Fruit fly (Drosophila melanogaster): ENCODE measurements around the gene app.
A peak's percentile ranks its signal among the peaks of the same experiment; 100 is the strongest.

Gene app

DNA sequence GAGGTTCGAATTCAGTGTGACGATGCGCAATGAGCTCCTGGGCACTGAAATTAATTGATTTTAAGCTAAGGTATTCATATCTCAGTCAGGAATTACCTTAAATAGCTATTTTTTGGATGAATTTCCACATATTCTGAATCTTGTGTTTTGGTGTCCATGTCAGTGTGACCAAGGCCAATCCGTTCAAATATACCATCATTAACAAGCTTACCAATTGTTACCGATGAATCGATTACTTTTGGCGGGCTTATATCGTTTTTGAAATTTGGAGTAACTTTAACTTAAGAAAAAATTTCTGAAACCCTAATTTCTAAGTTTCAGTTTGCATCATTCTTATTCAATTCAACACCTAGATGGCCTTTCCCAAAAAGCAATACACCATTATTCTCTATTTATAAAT is 60.8 kb downstream of the app start, which contains the start of gene Tsen54 (continued):
- TF ChIP-seq CG8944 (GFP tag; optimal IDR thresholded peaks at IDR 0.05) (no peak), wek (GFP tag; optimal IDR thresholded peaks at IDR 0.05) (no peak), CG4424 (GFP tag; optimal IDR thresholded peaks at IDR 0.05) (no peak), z (GFP tag; IDR thresholded peaks at IDR 0.05) (no peak), vfl (GFP tag; optimal IDR thresholded peaks at IDR 0.05) (no peak), grau (tag; optimal IDR thresholded peaks at IDR 0.05) (no peak), dati (GFP tag; IDR thresholded peaks at IDR 0.05) (no peak), CG17328 (GFP tag; IDR thresholded peaks at IDR 0.05) (no peak), Mad (GFP tag; optimal IDR thresholded peaks at IDR 0.05) (no peak), lilli (GFP tag; optimal IDR thresholded peaks at IDR 0.05) (no peak), CG9437 (GFP tag; optimal IDR thresholded peaks at IDR 0.05) (peak; percentile 36), corto (GFP tag; optimal IDR thresholded peaks at IDR 0.05) (no peak), abd-A (tag; optimal IDR thresholded peaks at IDR 0.05) (no peak), luna (GFP tag; optimal IDR thresholded peaks at IDR 0.05) (no peak), bcd (GFP tag; optimal IDR thresholded peaks at IDR 0.05) (no peak), Bdp1 (GFP tag; optimal IDR thresholded peaks at IDR 0.05) (no peak), unc-4 (GFP tag; IDR thresholded peaks at IDR 0.05; ENCODE audit: partially characterized antibody) (peak; percentile 80), dimm (GFP tag; IDR thresholded peaks at IDR 0.05) (no peak), Dp (GFP tag; optimal IDR thresholded peaks at IDR 0.05) (peak; percentile 95), Ssrp (tag; optimal IDR thresholded peaks at IDR 0.05) (no peak), Neu2 (GFP tag; optimal IDR thresholded peaks at IDR 0.05; ENCODE audit: borderline replicate concordance) (no peak), caup (GFP tag; optimal IDR thresholded peaks at IDR 0.05; ENCODE audit: severe bottlenecking) (no peak), CG12942 (GFP tag; optimal IDR thresholded peaks at IDR 0.05) (no peak), CG2678 (tag; optimal IDR thresholded peaks at IDR 0.05) (no peak), trh (GFP tag; optimal IDR thresholded peaks at IDR 0.05) (no peak), CG12659 (GFP tag; optimal IDR thresholded peaks at IDR 0.05) (no peak), Tbp (GFP tag; optimal IDR thresholded peaks at IDR 0.05) (no peak), CrebB (tag; optimal IDR thresholded peaks at IDR 0.05) (no peak), Xbp1 (GFP tag; optimal IDR thresholded peaks at IDR 0.05) (no peak)

DNA sequence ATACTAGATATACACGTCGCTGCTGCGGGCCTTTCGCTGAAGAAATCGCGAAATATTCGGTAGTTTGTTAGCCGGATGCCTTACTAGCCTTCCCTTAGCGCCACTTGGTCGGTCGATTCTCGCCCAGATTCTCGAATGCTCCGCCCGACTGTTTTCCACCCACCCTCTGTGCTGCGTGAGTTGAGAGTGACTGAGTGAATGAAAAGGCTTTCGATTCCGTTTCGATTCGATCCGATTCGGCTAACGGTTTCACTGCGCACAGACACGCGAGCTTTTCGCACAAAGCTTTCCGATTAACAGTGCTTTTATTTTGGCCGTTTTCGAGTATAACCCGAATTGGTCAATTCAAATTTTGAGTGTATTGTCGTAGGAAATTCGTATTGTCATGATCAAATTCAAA is 62.9 kb downstream of the app start, which contains the start of gene Ak1:
TSS of gene Ak1 (minus strand) at position 347 of the 400 bp plus-strand sequence.
- no peak; the same call in 1 of the 2 replicates for TF ChIP-seq chm (GFP tag; IDR thresholded peaks at IDR 0.05)
- 0 out of 3 replicates have a peak, but pooled peaks have one; percentile 37 for TF ChIP-seq Dbx (GFP tag; IDR thresholded peaks at IDR 0.05)
- no peak for TF ChIP-seq Ets97D (GFP tag; optimal IDR thresholded peaks at IDR 0.05)
- TF ChIP-seq CG9437 (GFP tag; optimal IDR thresholded peaks at IDR 0.05) = no peak
- no peak for TF ChIP-seq CG10431 (GFP tag; optimal IDR thresholded peaks at IDR 0.05)
- TF ChIP-seq CG14710 (tag; optimal IDR thresholded peaks at IDR 0.05) = no peak
- TF ChIP-seq zf30C (GFP tag; optimal IDR thresholded peaks at IDR 0.05) = no peak
- TF ChIP-seq Bteb2 (GFP tag; optimal IDR thresholded peaks at IDR 0.05) = no peak
- TF ChIP-seq NFAT (GFP tag; IDR thresholded peaks at IDR 0.05) = no peak
- TF ChIP-seq Jarid2 (GFP tag; optimal IDR thresholded peaks at IDR 0.05) = peak; percentile 78
- no peak for TF ChIP-seq odd (GFP tag; optimal IDR thresholded peaks at IDR 0.05)
- TF ChIP-seq CG6765 (GFP tag; optimal IDR thresholded peaks at IDR 0.05) = peak; percentile 41
- TF ChIP-seq NC2β (GFP tag; optimal IDR thresholded peaks at IDR 0.05) = no peak
- TF ChIP-seq CG1603 (tag; optimal IDR thresholded peaks at IDR 0.05) = no peak
- TF ChIP-seq CG34224 (GFP tag; IDR thresholded peaks at IDR 0.05; ENCODE audit: partially characterized antibody) = no peak
- TF ChIP-seq Rfx (GFP tag; IDR thresholded peaks at IDR 0.05) = peak; percentile 37; the same call in 1 of the 2 replicates
- no peak for TF ChIP-seq CG4404 (GFP tag; IDR thresholded peaks at IDR 0.05)
- no peak for TF ChIP-seq aop (GFP tag; IDR thresholded peaks at IDR 0.05)
- TF ChIP-seq CG8089 (GFP tag; optimal IDR thresholded peaks at IDR 0.05) = no peak
- no peak for TF ChIP-seq pb (GFP tag; optimal IDR thresholded peaks at IDR 0.05)
- no peak for TF ChIP-seq yki (optimal IDR thresholded peaks at IDR 0.05)
- peak; percentile 77 for TF ChIP-seq Myb (GFP tag; optimal IDR thresholded peaks at IDR 0.05)
- TF ChIP-seq Trl (optimal IDR thresholded peaks at IDR 0.05) = peak in 1 of 2 experiments; percentile 23
- TF ChIP-seq Trl (GFP tag; optimal IDR thresholded peaks at IDR 0.05) = no peak
- no peak for TF ChIP-seq YL-1 (GFP tag; optimal IDR thresholded peaks at IDR 0.05)
- TF ChIP-seq croc (GFP tag; conservative IDR thresholded peaks at IDR 0.05) = no peak

Measured in whole organism, embryonic.